Fruit fly (Drosophila melanogaster) whole organism, pupa: Measurements from ENCODE around the gene ct.
A peak's percentile ranks its signal among the peaks of the same experiment; 100 is the strongest.

Experiments
- CG10348 ChIP-seq: fragments of 200-800 bp; sonication (Bioruptor generic); IDR thresholded peaks from 2 replicates; pipeline ENCODE4 v1.3.6; 2022; ENCODE audit warnings: missing biosample characterization, missing genetic modification characterization
- CG12605 ChIP-seq: fragments of 200-800 bp; sonication (Bioruptor generic); IDR thresholded peaks from 2 replicates; pipeline ENCODE4 v1.3.6; 2022; ENCODE audit warnings: missing biosample characterization, missing genetic modification characterization
- CG13204 ChIP-seq: fragments of 200-800 bp; sonication (Bioruptor generic); optimal IDR thresholded peaks from 2 replicates; lab custom pipeline; 2018; ENCODE audit warnings: missing biosample characterization, mild to moderate bottlenecking, missing genetic modification characterization, moderate library complexity
- CG14655 ChIP-seq: fragments of 200-800 bp; sonication (Bioruptor generic); optimal IDR thresholded peaks from 3 replicates; lab custom pipeline; 2017; ENCODE audit warnings: mild to moderate bottlenecking, missing biosample characterization, missing genetic modification reagents, missing genetic modification characterization
- CG15710 ChIP-seq: fragments of 200-800 bp; sonication (Bioruptor generic); optimal IDR thresholded peaks from 2 replicates; lab custom pipeline; 2018; ENCODE audit warnings: missing biosample characterization, mild to moderate bottlenecking, missing genetic modification characterization, moderate library complexity
- CG17806 ChIP-seq: fragments of 200-800 bp; sonication (Bioruptor generic); optimal IDR thresholded peaks from 2 replicates; lab custom pipeline; 2018; ENCODE audit warnings: missing biosample characterization, mild to moderate bottlenecking, missing genetic modification characterization, moderate library complexity
- CG32121 ChIP-seq: fragments of 200-800 bp; sonication (Bioruptor generic); IDR thresholded peaks from 2 replicates; pipeline ENCODE4 v1.3.6; 2022; ENCODE audit warnings: missing biosample characterization, missing genetic modification characterization
- CG34367 ChIP-seq: fragments of 200-800 bp; sonication (Bioruptor generic); optimal IDR thresholded peaks from 2 replicates; lab custom pipeline; 2018; ENCODE audit warnings: missing biosample characterization, mild to moderate bottlenecking, missing genetic modification characterization
- CG4496 ChIP-seq: fragments of 200-800 bp; sonication (Bioruptor generic); IDR thresholded peaks from 3 replicates; pipeline ENCODE4 v1.3.6; 2022; ENCODE audit warnings: missing biosample characterization, missing genetic modification characterization
- CG8159 ChIP-seq: fragments of 200-800 bp; sonication (Bioruptor generic); optimal IDR thresholded peaks from 3 replicates; lab custom pipeline; 2018; ENCODE audit warnings: missing biosample characterization, mild to moderate bottlenecking, missing genetic modification characterization, moderate library complexity
- CG8301 ChIP-seq: fragments of 200-800 bp; sonication (Bioruptor generic); optimal IDR thresholded peaks from 2 replicates; lab custom pipeline; 2018; ENCODE audit warnings: missing biosample characterization, mild to moderate bottlenecking, missing genetic modification characterization
- CG9948 ChIP-seq: fragments of 200-800 bp; sonication (Bioruptor generic); optimal IDR thresholded peaks from 2 replicates; lab custom pipeline; 2018; ENCODE audit warnings: missing biosample characterization, mild to moderate bottlenecking, missing genetic modification characterization, moderate library complexity
- D1 ChIP-seq: fragments of 200-800 bp; sonication (Bioruptor generic); optimal IDR thresholded peaks from 2 replicates; lab custom pipeline; 2018; ENCODE audit warnings: missing biosample characterization, mild to moderate bottlenecking, missing genetic modification characterization, moderate library complexity
- EcR ChIP-seq: fragments of 200-800 bp; sonication (Bioruptor generic); optimal IDR thresholded peaks from 3 replicates; lab custom pipeline; 2019; ENCODE audit warnings: missing biosample characterization, missing genetic modification characterization, mild to moderate bottlenecking, moderate library complexity, missing genetic modification reagents
- Ets98B ChIP-seq: fragments of 200-800 bp; sonication (Bioruptor generic); IDR thresholded peaks from 2 replicates; pipeline ENCODE4 v1.3.6; 2022; ENCODE audit warnings: missing biosample characterization, missing genetic modification characterization
- Pif1A ChIP-seq: fragments of 200-800 bp; sonication (Bioruptor generic); optimal IDR thresholded peaks from 3 replicates; lab custom pipeline; 2016; ENCODE audit warnings: missing biosample characterization, missing genetic modification characterization
- Pif1B ChIP-seq: fragments of 200-800 bp; sonication (Bioruptor generic); optimal IDR thresholded peaks from 3 replicates; lab custom pipeline; 2016; ENCODE audit warnings: missing biosample characterization, missing genetic modification characterization
- Snoo ChIP-seq: fragments of 200-800 bp; sonication (Bioruptor generic); optimal IDR thresholded peaks from 3 replicates; lab custom pipeline; 2017; ENCODE audit warnings: missing biosample characterization, mild to moderate bottlenecking, missing genetic modification characterization, inconsistent platforms
- fd96Ca ChIP-seq: fragments of 200-800 bp; sonication (Bioruptor generic); IDR thresholded peaks from 3 replicates; pipeline ENCODE4 v1.3.6; 2022; ENCODE audit warnings: missing biosample characterization, missing genetic modification characterization
- gl ChIP-seq: fragments of 200-800 bp; sonication (Bioruptor generic); optimal IDR thresholded peaks from 2 replicates; lab custom pipeline; 2018; ENCODE audit warnings: missing biosample characterization, mild to moderate bottlenecking, missing genetic modification characterization
- rn ChIP-seq: fragments of 200-800 bp; sonication (Bioruptor generic); IDR thresholded peaks from 2 replicates; pipeline ENCODE4 v1.3.6; 2022; ENCODE audit warnings: missing biosample characterization, missing genetic modification characterization

The ct gene

dm6 chrX:7579810-7580209 lies 28.4 kb upstream of the ct start:
- no peak for TF ChIP-seq CG32121 (GFP tag; lab: Robert Waterston, UW)
- TF ChIP-seq CG4496 (GFP tag; lab: Robert Waterston, UW): no peak
- no peak for TF ChIP-seq Ets98B (GFP tag; lab: Robert Waterston, UW)
- TF ChIP-seq, all 21 proteins: peak for 0

DNA sequence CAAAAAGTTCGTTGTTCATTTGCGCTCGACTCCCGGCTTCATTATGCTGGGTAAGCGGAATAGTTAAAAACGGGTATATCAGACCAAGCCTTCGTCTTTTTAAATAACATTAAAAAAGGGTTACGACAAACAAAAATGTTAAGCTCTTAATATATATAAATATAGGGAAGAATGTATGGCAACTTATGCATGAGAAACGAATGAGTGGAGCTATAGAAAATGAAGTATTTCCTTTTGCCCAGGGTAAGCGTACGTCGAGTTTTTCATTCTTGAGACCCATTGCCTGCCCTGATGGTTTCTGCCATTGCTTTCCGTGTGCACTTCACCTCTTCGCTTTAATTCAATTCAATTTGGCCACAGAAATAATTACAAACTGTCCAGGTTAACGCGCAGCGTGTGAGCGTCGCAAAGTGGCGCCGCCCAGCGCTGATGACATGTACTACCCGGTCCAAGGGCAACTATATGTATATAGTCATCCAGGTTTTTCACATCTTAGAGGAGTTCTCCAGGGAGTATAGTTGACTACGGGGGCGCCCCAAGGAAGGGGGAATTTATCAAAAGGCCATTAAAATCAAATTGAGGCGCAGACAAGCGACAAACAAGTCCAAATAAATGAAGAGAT lies 27.0 kb upstream of the ct start:
- no peak for TF ChIP-seq Snoo (tag; lab: Kevin White, UChicago)
- TF ChIP-seq gl (tag; lab: Kevin White, UChicago): no peak
- TF ChIP-seq EcR (GFP tag; lab: Kevin White, UChicago): peak; percentile 48

dm6 chrX:7586031-7586430 lies 22.2 kb upstream of the ct start, which contains the start of gene CG12689:
CG12689 (minus strand) TSS chrX:7586131.
- TF ChIP-seq Pif1B (GFP tag; lab: Kevin White, UChicago) (no peak), Snoo (tag; lab: Kevin White, UChicago) (no peak), CG8301 (tag; lab: Kevin White, UChicago) (no peak), D1 (tag; lab: Kevin White, UChicago) (no peak), EcR (GFP tag; lab: Kevin White, UChicago) (no peak), CG13204 (GFP tag; lab: Kevin White, UChicago) (no peak), CG12605 (GFP tag; lab: Robert Waterston, UW) (no peak), rn (GFP tag; lab: Robert Waterston, UW) (no peak), Ets98B (GFP tag; lab: Robert Waterston, UW) (no peak), CG9948 (tag; lab: Kevin White, UChicago) (no peak), CG4496 (GFP tag; lab: Robert Waterston, UW) (no peak), CG34367 (tag; lab: Kevin White, UChicago) (no peak), CG14655 (GFP tag; lab: Kevin White, UChicago) (no peak), Pif1A (GFP tag; lab: Kevin White, UChicago) (no peak), fd96Ca (GFP tag; lab: Robert Waterston, UW) (no peak), CG32121 (GFP tag; lab: Robert Waterston, UW) (no peak), CG8159 (no peak), gl (tag; lab: Kevin White, UChicago) (no peak), CG15710 (tag; lab: Kevin White, UChicago) (no peak), CG17806 (no peak)
- TF ChIP-seq, all 21 proteins: peak for 0

dm6 chrX:7593051-7593450 lies 15.2 kb upstream of the ct start:
- TF ChIP-seq CG10348 (GFP tag; lab: Robert Waterston, UW): no peak
- no peak for TF ChIP-seq Ets98B (GFP tag; lab: Robert Waterston, UW)

- no peak for TF ChIP-seq Ets98B (GFP tag; lab: Robert Waterston, UW)
- no peak for TF ChIP-seq CG8301 (tag; lab: Kevin White, UChicago)
- no peak for TF ChIP-seq Snoo (tag; lab: Kevin White, UChicago)
- TF ChIP-seq EcR (GFP tag; lab: Kevin White, UChicago): no peak
- no peak for TF ChIP-seq D1 (tag; lab: Kevin White, UChicago)
- no peak for TF ChIP-seq CG9948 (tag; lab: Kevin White, UChicago)
- no peak for TF ChIP-seq CG13204 (GFP tag; lab: Kevin White, UChicago)
- TF ChIP-seq CG34367 (tag; lab: Kevin White, UChicago): no peak
- TF ChIP-seq CG32121 (GFP tag; lab: Robert Waterston, UW): no peak
- TF ChIP-seq CG8159: no peak
- no peak for TF ChIP-seq CG4496 (GFP tag; lab: Robert Waterston, UW)
- no peak for TF ChIP-seq CG17806
- no peak for TF ChIP-seq CG12605 (GFP tag; lab: Robert Waterston, UW)
- no peak for TF ChIP-seq Pif1B (GFP tag; lab: Kevin White, UChicago)
- TF ChIP-seq CG10348 (GFP tag; lab: Robert Waterston, UW): no peak
- TF ChIP-seq CG15710 (tag; lab: Kevin White, UChicago): no peak
- TF ChIP-seq CG14655 (GFP tag; lab: Kevin White, UChicago): no peak
- no peak for TF ChIP-seq rn (GFP tag; lab: Robert Waterston, UW)
- no peak for TF ChIP-seq fd96Ca (GFP tag; lab: Robert Waterston, UW)
- no peak for TF ChIP-seq Pif1A (GFP tag; lab: Kevin White, UChicago)
Measured at dm6 chrX:7603657-7604056, 4.6 kb upstream of the ct start.

DNA sequence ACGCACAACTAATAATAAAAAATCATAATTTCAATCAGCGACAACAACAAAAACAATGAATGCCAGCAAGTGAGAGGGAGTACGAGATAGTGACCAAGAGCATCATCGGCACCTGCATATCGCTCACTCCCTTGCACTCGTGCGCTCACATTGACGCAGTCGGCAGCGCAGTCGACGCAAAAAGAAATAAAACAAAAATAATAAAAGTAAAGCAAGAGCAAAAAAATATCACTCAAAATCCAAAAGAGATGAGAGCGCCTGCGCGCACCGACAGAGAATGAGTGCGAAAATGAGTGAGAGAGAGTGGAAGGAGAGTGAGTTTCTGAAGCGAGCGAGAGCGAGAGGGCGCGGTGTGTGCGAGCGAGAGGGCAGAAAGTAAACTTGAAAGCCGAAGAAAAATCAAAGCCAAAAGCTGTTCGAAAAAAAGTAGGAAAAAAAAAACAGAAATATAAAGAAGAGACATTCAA lies 3.7 kb upstream of the ct start:
- TF ChIP-seq CG10348 (GFP tag; lab: Robert Waterston, UW) (no peak), gl (tag; lab: Kevin White, UChicago) (peak; percentile 99), CG15710 (tag; lab: Kevin White, UChicago) (peak; percentile 92), CG17806 (peak; percentile 86), CG8301 (tag; lab: Kevin White, UChicago) (peak; percentile 88), Snoo (tag; lab: Kevin White, UChicago) (peak; percentile 91), CG32121 (GFP tag; lab: Robert Waterston, UW) (peak; percentile 95), CG13204 (GFP tag; lab: Kevin White, UChicago) (peak; percentile 96), fd96Ca (GFP tag; lab: Robert Waterston, UW) (peak; percentile 96), CG8159 (peak; percentile 89), Ets98B (GFP tag; lab: Robert Waterston, UW) (peak; percentile 96), D1 (tag; lab: Kevin White, UChicago) (peak; percentile 90), Pif1B (GFP tag; lab: Kevin White, UChicago) (peak; percentile 95), CG12605 (GFP tag; lab: Robert Waterston, UW) (peak; percentile 99), CG4496 (GFP tag; lab: Robert Waterston, UW) (peak; percentile 98), EcR (GFP tag; lab: Kevin White, UChicago) (peak; percentile 69), Pif1A (GFP tag; lab: Kevin White, UChicago) (peak; percentile 97), rn (GFP tag; lab: Robert Waterston, UW) (peak; percentile 88), CG9948 (tag; lab: Kevin White, UChicago) (peak; percentile 85), CG34367 (tag; lab: Kevin White, UChicago) (peak; percentile 96), CG14655 (GFP tag; lab: Kevin White, UChicago) (peak; percentile 95)
